Worm (Caenorhabditis elegans) whole organism, mixed stage, embryonic: ENCODE data around the gene Y49F6C.6.

ENCODE experiments used
- ceh-43 ChIP-seq: fragments of 200-800 bp; sonication (Bioruptor generic); optimal IDR thresholded peaks from 2 replicates; lab custom pipeline; 2018; ENCODE audit warnings: mild to moderate bottlenecking, missing genetic modification characterization, moderate library complexity, missing compliant biosample characterization
- mab-5 ChIP-seq: fragments of 150-350 bp; optimal IDR thresholded peaks from 2 replicates; lab custom pipeline; 2014; ENCODE audit warnings: missing biosample characterization, missing genetic modification characterization
- pha-4 ChIP-seq: fragments of 150-350 bp; optimal IDR thresholded peaks from 2 replicates; lab custom pipeline; 2018; ENCODE audit warnings: missing biosample characterization, missing genetic modification reagents, missing genetic modification characterization
- sem-2 ChIP-seq: fragments of 200-800 bp; sonication (Bioruptor generic); optimal IDR thresholded peaks from 2 replicates; lab custom pipeline; 2018; ENCODE audit warnings: mild to moderate bottlenecking, missing genetic modification characterization, missing compliant biosample characterization
- sptf-1 ChIP-seq: sonication (generic microtip); optimal IDR thresholded peaks from 2 replicates; lab custom pipeline; 2017; ENCODE audit warnings: mild to moderate bottlenecking, missing genetic modification characterization, moderate library complexity, missing compliant biosample characterization
- tbx-8 ChIP-seq: fragments of 200-800 bp; sonication (Bioruptor generic); optimal IDR thresholded peaks from 2 replicates; lab custom pipeline; 2018; ENCODE audit warnings: mild to moderate bottlenecking, missing genetic modification characterization, moderate library complexity, missing compliant biosample characterization

DNA sequence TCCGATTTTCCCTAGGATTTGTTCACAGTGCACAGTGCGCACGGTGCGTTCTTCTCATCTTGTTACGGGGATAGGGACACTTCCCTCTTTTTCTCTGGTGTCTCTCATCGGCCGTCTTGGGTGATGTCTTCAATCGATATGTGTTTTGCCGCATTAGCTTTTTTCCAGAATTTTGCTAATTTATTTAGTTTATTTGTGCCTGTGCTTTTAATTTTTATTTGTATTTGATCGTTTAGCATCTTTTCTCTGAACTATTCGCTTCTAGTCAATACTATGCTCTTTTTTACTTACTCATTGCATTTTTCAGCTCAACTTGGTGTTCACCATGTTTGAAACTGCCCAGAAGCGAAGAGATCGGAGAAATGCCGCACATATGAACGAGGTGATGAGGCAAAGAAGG, 26.7 kb downstream of the Y49F6C.6 start, which contains the start of gene F14D2.5:
- TF ChIP-seq ceh-43 (GFP tag; lab: Kevin White, UChicago) (no peak), sem-2 (GFP tag; lab: Kevin White, UChicago) (no peak), tbx-8 (GFP tag; lab: Kevin White, UChicago) (no peak), sptf-1 (tag; lab: Kevin White, UChicago) (no peak), mab-5 (tag; lab: Kevin White, UChicago) (no peak), pha-4 (tag; lab: Kevin White, UChicago) (no peak)
